Worm (Caenorhabditis elegans): ENCODE measurements around the gene K06A4.7.

The K06A4.7 gene

DNA sequence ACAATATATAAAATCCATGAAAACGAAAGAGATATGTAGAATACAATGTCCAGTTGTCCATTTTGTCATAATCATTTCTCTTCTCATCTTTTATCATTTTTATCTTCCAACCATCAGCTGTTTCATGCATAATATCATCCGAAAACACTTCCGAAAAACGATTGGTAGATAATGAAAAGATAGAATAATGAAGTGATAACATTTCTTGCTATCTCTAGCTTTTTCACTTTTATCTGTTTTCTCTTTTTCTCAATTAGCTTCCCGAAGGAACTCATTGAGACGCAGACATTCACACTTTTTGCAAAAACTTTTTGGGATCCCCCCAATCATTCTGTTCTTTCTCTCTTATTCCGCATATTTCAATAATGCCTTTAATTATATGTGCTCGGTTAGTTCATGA, 37.4 kb downstream of the K06A4.7 start:
- TF ChIP-seq zfh-2 (GFP tag; conservative IDR thresholded peaks at IDR 0.05) (no peak), hrde-1 (tag; optimal IDR thresholded peaks at IDR 0.05; ENCODE audit: borderline replicate concordance) (no peak), cebp-2 (GFP tag; IDR thresholded peaks at IDR 0.05) (no peak), lin-35 (GFP tag; optimal IDR thresholded peaks at IDR 0.05) (no peak), ZK185.1 (tag; optimal IDR thresholded peaks at IDR 0.05; ENCODE audit: poor library complexity, severe bottlenecking) (no peak), lin-26 (GFP tag; IDR thresholded peaks at IDR 0.05) (no peak), hsf-1 (GFP tag; IDR thresholded peaks at IDR 0.05) (no peak), F49E8.2 (tag; optimal IDR thresholded peaks at IDR 0.05; ENCODE audit: insufficient read depth) (no peak), sea-2 (GFP tag; IDR thresholded peaks at IDR 0.05) (no peak), F37B4.10 (GFP tag; IDR thresholded peaks at IDR 0.05) (no peak), madf-3 (GFP tag; IDR thresholded peaks at IDR 0.05) (no peak), lsl-1 (GFP tag; optimal IDR thresholded peaks at IDR 0.05) (no peak), nhr-179 (tag; optimal IDR thresholded peaks at IDR 0.05) (no peak), B0035.1 (tag; optimal IDR thresholded peaks at IDR 0.05) (no peak), Y56A3A.18 (GFP tag; IDR thresholded peaks at IDR 0.05) (no peak), hmg-1.2 (GFP tag; IDR thresholded peaks at IDR 0.05) (no peak), nfya-1 (tag; optimal IDR thresholded peaks at IDR 0.05; ENCODE audit: borderline replicate concordance, insufficient read depth) (no peak), snpc-1.1 (tag; optimal IDR thresholded peaks at IDR 0.05; ENCODE audit: insufficient read depth) (no peak), snpc-4 (GFP tag; optimal IDR thresholded peaks at IDR 0.05) (no peak), snpc-4 (tag; optimal IDR thresholded peaks at IDR 0.05) (no peak), lag-1 (GFP tag; IDR thresholded peaks at IDR 0.05) (no peak)

DNA sequence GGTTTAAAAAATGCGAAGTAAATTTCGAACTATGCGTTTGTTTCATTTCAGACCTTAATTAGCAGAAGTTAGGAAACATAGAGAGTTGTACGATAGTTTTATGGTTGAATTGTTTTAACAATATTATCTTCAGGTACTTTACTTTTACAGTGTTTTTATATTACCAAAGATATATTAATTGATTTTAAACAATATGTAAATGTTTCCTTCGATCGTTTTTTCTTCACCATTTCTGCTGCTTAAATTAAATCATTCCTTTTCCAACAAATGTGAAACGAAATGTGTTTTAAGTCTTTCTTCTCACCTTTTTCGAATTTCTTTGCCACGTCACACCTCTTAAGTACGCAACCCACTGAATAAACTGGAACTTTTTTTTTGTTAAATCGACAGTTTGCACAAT, 38.0 kb downstream of the K06A4.7 start:
- TF ChIP-seq F37B4.10 (GFP tag; IDR thresholded peaks at IDR 0.05) (no peak), F52B5.7 (tag; optimal IDR thresholded peaks at IDR 0.05) (no peak), die-1 (tag; optimal IDR thresholded peaks at IDR 0.05) (no peak), Y79H2A.3 (GFP tag; conservative IDR thresholded peaks at IDR 0.05) (no peak), him-1 (tag; optimal IDR thresholded peaks at IDR 0.05) (no peak), lsl-1 (GFP tag; optimal IDR thresholded peaks at IDR 0.05) (no peak), ztf-28 (GFP tag; IDR thresholded peaks at IDR 0.05) (no peak), ekl-4 (GFP tag; IDR thresholded peaks at IDR 0.05) (no peak), ceh-40 (GFP tag; IDR thresholded peaks at IDR 0.05) (no peak)

DNA sequence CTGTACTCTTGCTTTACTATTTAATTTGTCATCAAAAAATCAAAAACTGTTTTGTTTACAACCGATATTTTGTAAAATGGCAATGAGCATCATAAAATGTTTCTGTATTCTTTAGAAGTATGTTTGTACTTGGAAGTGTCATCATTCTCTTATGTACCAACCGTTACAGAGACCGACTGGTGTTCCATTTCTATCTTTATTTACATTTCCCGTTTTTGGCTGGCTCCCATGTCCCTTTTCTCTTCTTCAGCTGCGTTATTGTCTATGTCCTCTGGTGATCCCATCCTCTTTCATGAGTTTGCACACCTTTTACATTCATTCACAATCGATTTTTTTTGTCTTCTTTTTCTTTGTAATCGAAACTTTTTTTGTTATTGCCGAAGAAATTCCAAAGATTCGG, 39.8 kb downstream of the K06A4.7 start:
- TF ChIP-seq mcd-1 (GFP tag; IDR thresholded peaks at IDR 0.05), result no peak

DNA sequence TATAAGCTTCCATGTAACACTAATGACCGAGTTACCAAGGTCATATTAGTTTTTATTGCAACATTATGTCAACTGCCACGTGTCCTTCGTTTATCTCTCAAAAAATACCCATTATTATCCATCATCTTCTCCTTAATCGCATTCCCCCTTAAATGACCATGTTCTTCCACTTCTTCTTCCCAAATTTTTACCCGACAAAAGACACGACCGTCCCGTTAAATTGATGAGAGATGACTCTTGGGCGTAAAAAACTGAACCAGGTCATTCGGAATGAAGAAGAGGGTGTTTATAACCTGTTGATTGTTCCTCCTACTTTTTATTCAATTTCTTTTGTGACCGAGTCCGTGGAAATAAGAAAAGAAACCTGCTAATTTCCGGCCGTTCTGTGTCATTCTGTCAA, 46.7 kb downstream of the K06A4.7 start:
- TF ChIP-seq ceh-58 (GFP tag; IDR thresholded peaks at IDR 0.05), result no peak
- TF ChIP-seq nfya-2 (GFP tag; IDR thresholded peaks at IDR 0.05), result no peak
- no peak for TF ChIP-seq snpc-4 (GFP tag; optimal IDR thresholded peaks at IDR 0.05)
- TF ChIP-seq snpc-4 (tag; optimal IDR thresholded peaks at IDR 0.05), result no peak
- no peak for TF ChIP-seq rec-8 (tag; optimal IDR thresholded peaks at IDR 0.05)
- no peak for TF ChIP-seq ccch-3 (GFP tag; optimal IDR thresholded peaks at IDR 0.05)
- no peak for TF ChIP-seq aptf-2 (GFP tag; conservative IDR thresholded peaks at IDR 0.05)
- TF ChIP-seq ztf-6 (GFP tag; IDR thresholded peaks at IDR 0.05), result no peak
- TF ChIP-seq ZK185.1 (tag; optimal IDR thresholded peaks at IDR 0.05; ENCODE audit: poor library complexity, severe bottlenecking), result no peak
- TF ChIP-seq snpc-1.3 (tag; optimal IDR thresholded peaks at IDR 0.05; ENCODE audit: insufficient read depth), result no peak
- no peak for TF ChIP-seq lsl-1 (GFP tag; optimal IDR thresholded peaks at IDR 0.05)
- TF ChIP-seq B0261.1 (tag; optimal IDR thresholded peaks at IDR 0.05), result no peak
- TF ChIP-seq ekl-4 (GFP tag; IDR thresholded peaks at IDR 0.05), result no peak
- no peak for TF ChIP-seq hrde-1 (tag; optimal IDR thresholded peaks at IDR 0.05; ENCODE audit: borderline replicate concordance)

All from whole organism, young adult.